Worm (Caenorhabditis elegans): ENCODE results near the gene Y48G9A.9.
A peak's percentile ranks its signal among the peaks of the same experiment; 100 is the strongest.

Y48G9A.9 gene

DNA sequence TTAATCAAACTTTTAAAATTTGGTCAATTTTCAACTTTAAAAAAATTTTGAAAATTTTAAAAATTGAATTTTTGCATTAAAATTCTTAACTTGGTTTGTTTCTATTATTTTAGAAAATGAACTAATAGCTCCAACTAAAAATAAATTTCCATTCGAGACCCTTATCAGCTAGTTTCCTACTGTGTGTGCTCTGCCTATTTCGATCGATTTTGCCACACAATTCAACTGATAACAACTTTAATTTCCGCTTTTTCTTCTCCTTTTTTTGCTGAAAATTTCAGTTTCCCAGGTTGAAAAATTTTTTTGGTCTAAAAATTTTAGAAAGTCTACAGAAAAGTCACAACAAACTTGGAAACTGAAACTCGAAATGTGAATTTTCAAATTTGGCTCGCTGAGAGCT lies 1.1 kb upstream of the Y48G9A.9 start:
- TF ChIP-seq him-1 (tag; optimal IDR thresholded peaks at IDR 0.05) (no peak), W03F9.2 (tag; optimal IDR thresholded peaks at IDR 0.05) (no peak), dao-5 (tag; optimal IDR thresholded peaks at IDR 0.05) (no peak)

DNA sequence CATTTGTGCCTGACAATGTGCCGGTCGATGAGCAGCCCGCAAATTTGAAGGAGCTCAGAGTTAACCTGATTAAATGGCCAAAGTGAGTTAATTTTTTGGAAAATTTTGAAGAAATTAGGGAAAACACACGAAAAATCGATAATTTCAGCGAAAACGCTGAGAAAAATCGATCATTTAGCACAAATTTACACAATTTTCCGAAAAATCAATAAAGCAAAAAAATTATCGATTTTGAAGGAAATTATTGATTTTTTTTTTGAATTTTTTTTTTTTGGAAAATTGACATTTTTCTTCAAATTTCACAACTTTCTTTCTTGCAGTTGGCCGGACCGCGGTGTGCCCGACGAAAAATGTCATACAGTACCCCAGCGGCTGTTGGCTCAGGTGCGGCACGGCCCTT lies 5.7 kb downstream of the Y48G9A.9 start:
- TF ChIP-seq W03F9.2 (tag; optimal IDR thresholded peaks at IDR 0.05) (no peak), him-1 (tag; optimal IDR thresholded peaks at IDR 0.05) (no peak), dao-5 (tag; optimal IDR thresholded peaks at IDR 0.05) (no peak)

DNA sequence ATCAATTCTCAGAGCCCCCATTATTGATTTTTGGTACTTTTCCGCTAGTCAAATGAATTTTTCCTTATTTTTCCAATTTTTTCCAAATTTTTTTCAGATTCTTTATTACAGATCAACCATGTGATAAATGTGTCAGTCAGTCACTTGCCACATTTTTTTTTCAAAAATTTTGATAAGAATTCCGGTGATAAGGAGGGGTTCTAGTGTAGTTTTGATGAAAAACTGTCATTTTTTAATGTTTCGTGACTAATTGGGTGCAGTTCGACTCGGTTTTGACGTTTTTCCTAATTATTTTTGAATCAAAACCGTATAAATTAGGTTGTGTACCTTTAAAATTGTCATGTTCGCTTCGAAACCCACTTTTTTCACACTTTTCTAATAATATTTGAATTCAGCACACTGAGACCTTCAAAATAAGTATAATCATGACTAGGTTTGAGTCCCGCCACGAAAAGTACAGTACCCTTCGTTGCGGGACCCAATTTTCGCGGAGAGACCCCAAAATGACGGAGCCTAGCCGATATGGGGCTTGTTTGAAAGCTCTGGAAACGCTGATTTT lies 7.4 kb downstream of the Y48G9A.9 start:
- TF ChIP-seq dao-5 (tag; optimal IDR thresholded peaks at IDR 0.05) (no peak), him-1 (tag; optimal IDR thresholded peaks at IDR 0.05) (no peak)

DNA sequence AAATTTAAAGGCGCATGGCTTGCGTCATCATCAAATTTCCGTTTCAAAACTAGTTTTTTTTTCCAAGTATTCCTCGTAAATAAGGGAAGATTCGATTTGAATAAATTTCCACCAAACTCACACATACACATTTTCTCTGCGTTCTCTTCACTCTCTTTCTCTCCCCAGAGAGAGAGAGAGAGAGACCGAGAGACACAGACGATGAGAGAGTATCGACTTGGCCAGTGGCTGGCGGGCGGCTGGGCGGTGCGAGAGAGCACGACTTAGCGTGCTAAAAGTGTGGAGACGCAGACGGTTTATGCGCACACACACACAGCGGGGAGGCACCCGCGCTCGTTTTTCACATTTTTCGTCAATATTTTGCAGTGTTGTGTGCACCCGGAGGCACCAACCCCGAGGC lies 8.3 kb downstream of the Y48G9A.9 start:
- TF ChIP-seq dao-5 (tag; optimal IDR thresholded peaks at IDR 0.05) (no peak), W03F9.2 (tag; optimal IDR thresholded peaks at IDR 0.05) (no peak), him-1 (tag; optimal IDR thresholded peaks at IDR 0.05) (no peak)

DNA sequence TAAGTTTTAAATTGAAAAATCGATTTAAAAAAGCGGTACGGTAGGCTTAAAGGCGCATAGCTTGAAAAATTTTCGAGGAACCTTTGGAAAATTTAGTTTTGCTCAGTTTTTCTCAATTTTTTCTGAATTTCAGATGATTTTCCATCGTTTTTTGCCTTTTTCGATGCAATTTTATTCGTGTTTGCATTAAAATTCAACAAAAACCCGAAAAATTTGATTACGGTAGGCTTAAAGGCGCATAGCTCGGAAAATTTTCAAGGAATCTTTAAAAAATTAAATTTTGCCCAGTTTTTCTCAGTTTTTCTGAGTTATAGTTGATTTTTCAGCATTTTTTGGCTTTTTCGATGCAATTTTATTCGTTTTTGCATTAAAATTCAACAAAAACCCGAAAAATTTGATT lies 8.8 kb downstream of the Y48G9A.9 start:
- TF ChIP-seq W03F9.2 (tag; optimal IDR thresholded peaks at IDR 0.05) (no peak), dao-5 (tag; optimal IDR thresholded peaks at IDR 0.05) (no peak), him-1 (tag; optimal IDR thresholded peaks at IDR 0.05) (no peak)

DNA sequence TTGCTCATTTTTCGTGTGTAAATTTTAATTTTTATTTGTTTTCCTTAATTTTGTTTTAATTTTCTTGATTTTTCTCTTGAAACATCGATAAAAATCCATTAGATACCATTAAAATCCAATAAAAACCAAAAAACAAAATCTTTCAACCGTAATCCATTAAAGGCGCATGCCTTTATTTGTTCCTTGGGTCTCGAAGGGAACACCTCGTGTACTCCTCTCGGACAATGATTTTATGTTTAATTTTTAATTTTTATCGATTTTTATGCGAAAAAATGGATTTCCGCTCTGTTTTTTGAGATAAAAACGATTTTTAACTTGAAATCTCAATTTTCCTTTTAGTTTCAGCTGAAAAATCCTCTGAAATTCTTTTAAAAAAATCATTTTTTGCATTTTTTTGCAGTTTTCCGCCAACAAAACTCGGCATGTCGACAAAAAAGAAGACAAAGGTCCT lies 9.4 kb downstream of the Y48G9A.9 start, which contains the start of gene ppk-2:
ppk-2 (plus strand) TSS at position 401 of the 451 bp plus-strand sequence.
- TF ChIP-seq W03F9.2 (tag; optimal IDR thresholded peaks at IDR 0.05) (peak; percentile 45), him-1 (tag; optimal IDR thresholded peaks at IDR 0.05) (no peak)

DNA sequence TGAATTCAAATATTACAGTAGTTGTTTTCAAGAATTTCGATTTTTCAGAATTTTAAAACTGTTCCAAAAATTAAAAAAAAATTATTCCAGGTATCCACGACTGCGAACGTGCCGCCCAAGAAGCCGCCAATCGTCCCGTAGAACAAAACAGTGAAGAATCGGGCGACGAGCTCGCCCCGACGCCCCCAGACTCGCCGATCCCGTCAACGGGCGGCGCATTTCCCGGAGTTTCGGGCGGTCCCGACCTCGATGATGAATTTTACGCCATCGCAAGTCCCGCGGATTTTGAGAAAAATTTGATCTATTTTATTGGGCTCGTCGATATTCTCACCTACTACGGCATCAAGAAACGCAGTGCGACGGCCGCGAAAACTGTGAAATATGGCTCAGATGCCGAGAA lies 13.4 kb downstream of the Y48G9A.9 start:
- TF ChIP-seq dao-5 (tag; optimal IDR thresholded peaks at IDR 0.05) (no peak), W03F9.2 (tag; optimal IDR thresholded peaks at IDR 0.05) (no peak), him-1 (tag; optimal IDR thresholded peaks at IDR 0.05) (no peak)

DNA sequence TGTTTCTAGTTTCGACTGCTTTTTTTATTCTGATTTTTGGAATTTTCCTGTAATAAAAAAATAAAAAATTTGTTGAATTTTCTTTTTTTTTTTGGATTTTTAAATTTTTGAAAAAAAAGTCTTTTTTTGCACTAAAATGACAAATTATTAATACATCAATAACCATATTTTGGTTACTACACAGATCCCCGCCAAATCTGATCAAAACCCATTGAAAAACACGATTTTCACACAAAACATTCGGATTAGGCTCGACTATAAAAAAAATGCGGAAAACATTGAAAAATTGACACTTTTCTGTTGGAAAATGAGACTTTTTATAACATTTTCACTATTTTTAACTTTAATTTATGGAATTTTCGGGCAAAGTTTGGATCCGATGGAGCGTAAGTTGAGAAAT lies 17.7 kb downstream of the Y48G9A.9 start, which contains the start of gene Y48G9A.7:
Y48G9A.7 (plus strand) TSS at position 301 of the 400 bp plus-strand sequence.
- no peak for TF ChIP-seq dao-5 (tag; optimal IDR thresholded peaks at IDR 0.05)
- no peak for TF ChIP-seq W03F9.2 (tag; optimal IDR thresholded peaks at IDR 0.05)
- no peak for TF ChIP-seq him-1 (tag; optimal IDR thresholded peaks at IDR 0.05)

DNA sequence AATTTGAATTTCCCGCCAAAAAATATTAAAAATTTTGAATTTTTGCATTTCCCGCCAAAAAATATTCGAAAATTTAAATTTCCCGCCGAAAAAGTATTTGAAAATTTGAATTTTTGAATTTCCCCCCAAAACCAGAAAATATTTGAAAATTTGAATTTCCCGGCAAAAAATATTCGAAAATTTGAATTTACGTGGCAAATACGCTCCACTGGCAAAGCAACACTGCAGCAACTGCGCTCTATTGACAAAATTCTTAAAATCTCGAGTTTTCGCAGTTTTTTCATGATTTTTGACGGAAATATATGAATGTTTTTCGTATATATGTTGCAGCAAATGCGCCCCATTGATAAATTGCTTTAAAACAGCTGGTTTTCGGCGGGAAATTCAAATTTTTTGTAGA lies 18.9 kb downstream of the Y48G9A.9 start:
- TF ChIP-seq dao-5 (tag; optimal IDR thresholded peaks at IDR 0.05) (no peak), W03F9.2 (tag; optimal IDR thresholded peaks at IDR 0.05) (no peak), him-1 (tag; optimal IDR thresholded peaks at IDR 0.05) (no peak)

DNA sequence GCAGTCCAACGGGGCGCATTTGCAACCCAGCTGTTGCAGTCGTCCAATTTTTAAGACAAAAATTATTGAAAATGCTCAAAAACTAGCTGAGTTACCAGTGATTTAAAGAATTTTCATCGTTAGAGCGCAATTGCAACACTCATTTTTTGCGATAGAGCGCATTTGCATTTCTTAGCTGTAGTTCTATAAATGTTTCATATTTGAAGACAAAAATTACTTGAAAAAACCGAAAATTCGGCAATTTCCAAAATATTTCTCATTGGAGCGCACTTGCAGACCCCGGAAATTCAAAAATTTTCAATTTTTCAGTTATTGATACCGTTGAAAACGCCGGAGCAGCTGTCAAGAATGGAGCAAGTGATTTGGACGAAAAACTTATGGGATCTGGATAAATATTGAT lies 19.5 kb downstream of the Y48G9A.9 start:
- TF ChIP-seq him-1 (tag; optimal IDR thresholded peaks at IDR 0.05) (no peak), W03F9.2 (tag; optimal IDR thresholded peaks at IDR 0.05) (no peak), dao-5 (tag; optimal IDR thresholded peaks at IDR 0.05) (no peak)

DNA sequence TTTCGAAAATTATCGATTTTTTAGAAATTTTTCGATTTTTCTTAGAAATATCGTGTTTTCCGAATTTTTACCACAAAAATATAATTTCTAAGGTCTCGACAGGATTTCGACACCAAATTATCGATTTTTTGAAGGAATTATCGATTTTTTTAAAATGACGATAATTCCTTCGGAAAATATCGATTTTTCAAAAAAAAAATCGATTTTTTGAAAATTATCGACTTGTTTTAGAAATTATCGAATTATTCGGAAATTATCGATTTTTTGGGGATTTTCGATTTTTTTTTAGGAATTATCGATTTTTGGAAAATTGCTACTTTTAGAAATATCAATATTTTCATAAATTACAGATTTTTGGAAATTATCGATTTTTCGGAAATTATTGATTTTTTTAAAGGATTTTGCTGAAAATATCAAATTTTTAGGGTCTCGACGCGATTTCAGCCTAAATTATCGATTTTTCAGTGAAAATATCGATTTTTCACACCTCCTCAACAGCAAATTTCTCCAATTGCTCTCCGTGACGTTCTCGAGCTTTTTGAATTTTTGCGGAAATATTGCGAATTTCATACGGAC lies 20.2 kb downstream of the Y48G9A.9 start:
- TF ChIP-seq W03F9.2 (tag; optimal IDR thresholded peaks at IDR 0.05) = no peak
- TF ChIP-seq him-1 (tag; optimal IDR thresholded peaks at IDR 0.05) = no peak
- TF ChIP-seq dao-5 (tag; optimal IDR thresholded peaks at IDR 0.05) = no peak

DNA sequence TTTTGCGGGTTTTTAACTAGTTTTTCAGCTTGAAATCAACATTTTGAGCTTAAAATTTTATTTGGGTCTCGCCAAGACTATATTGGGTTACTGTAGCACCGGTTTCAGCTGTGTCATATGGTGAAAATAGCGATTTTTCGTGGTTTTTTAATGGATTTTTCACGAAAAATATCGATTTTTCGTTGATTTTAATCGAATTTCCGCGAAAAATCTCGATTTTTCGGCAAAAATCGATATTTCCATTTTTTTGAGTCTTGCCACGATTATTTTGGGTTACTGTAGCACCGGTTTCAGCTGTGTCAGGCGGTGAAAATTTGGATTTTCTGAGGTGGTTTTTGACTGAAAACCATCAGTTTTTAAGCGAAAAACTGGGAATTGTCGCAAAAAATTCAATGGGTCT lies 22.8 kb downstream of the Y48G9A.9 start:
- TF ChIP-seq W03F9.2 (tag; optimal IDR thresholded peaks at IDR 0.05) (no peak), him-1 (tag; optimal IDR thresholded peaks at IDR 0.05) (no peak), dao-5 (tag; optimal IDR thresholded peaks at IDR 0.05) (no peak)

DNA sequence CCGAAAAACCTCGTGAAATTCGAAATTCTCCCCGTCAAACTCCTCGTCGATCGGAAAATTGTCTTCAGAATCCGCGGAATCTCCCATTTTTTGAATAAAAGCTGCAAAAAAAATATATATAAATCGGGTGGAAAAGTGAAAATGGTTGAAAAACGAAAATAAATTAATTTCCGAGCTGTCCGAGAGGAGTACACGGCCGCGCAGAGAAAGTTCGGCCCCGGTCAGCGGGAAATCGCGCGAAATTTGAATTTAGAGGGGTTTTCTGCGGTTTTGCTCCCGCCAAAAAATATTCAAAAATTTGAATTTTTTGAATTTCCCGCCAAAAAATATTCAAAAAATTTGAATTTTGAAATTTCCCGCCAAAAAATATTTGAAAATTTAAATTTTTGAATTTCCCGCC lies 24.3 kb downstream of the Y48G9A.9 start, which contains the start of gene Y48G9A.11:
Y48G9A.11 (minus strand) TSS at position 101 of the 400 bp plus-strand sequence.
- TF ChIP-seq him-1 (tag; optimal IDR thresholded peaks at IDR 0.05) (no peak), W03F9.2 (tag; optimal IDR thresholded peaks at IDR 0.05) (no peak), dao-5 (tag; optimal IDR thresholded peaks at IDR 0.05) (no peak)

DNA sequence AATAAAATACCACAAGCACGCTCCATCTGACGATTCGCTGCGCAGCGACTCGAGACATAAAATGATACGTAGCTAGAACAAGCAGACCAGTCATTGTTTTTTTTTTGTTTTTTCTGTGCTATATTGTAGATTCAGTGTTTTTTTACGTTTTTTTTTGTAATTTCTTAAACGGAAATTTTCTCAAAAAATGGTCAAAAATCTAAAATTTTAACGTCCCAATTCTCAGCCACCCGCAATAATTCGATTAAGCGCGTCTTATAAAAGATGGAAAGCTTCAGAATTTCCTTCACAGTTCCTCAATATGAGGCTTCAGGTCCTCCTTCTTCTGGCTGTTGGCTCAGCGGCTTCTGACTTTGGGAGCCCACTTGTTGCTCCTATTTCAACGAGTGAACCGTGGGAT lies 25.0 kb downstream of the Y48G9A.9 start, which contains the start of gene Y48G9A.6:
Y48G9A.6 (plus strand) TSS at position 301 of the 400 bp plus-strand sequence.
- TF ChIP-seq W03F9.2 (tag; optimal IDR thresholded peaks at IDR 0.05) = no peak

DNA sequence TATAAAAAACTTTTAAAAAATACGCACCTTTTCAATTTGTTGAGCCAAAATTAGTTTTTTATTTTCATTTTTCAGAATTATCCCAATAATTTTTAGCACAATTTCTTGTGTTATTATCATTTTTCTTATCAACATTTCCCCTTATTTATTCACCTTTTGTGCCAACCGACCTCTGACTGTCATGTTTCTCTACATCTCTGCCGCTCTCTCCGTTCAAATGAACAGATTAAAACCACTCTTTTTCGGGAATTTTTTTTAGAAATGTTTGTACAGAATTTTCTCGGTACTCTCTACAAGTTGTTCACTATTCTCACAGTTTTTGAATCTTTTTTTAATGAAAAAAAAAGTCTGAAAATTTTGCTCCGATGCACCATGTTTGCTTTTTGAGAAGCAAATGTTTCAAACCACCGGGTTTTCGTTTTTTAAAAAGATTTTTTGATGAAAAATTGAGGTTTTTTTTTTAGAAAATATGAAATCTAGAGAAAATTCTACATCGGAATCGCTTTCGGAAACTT lies 31.2 kb downstream of the Y48G9A.9 start, which contains the start of gene frl-1:
frl-1 (plus strand) TSS at position 465 of the 515 bp plus-strand sequence.
- TF ChIP-seq him-1 (tag; optimal IDR thresholded peaks at IDR 0.05) = no peak
- no peak for TF ChIP-seq dao-5 (tag; optimal IDR thresholded peaks at IDR 0.05)
- no peak for TF ChIP-seq W03F9.2 (tag; optimal IDR thresholded peaks at IDR 0.05)
